Worm (Caenorhabditis elegans) whole organism, L4/young adult: ENCODE data around the gene C01G5.5.

Experiments
- W03F9.2 ChIP-seq: fragments of 150-350 bp; optimal IDR thresholded peaks from 2 replicates; lab custom pipeline; 2014; ENCODE audit warnings: missing biosample characterization, missing genetic modification characterization
- dao-5 ChIP-seq: sonication (generic microtip); optimal IDR thresholded peaks from 2 replicates; lab custom pipeline; 2016; ENCODE audit warnings: missing genotype, missing genetic modification characterization, moderate library complexity, missing compliant biosample characterization
- him-1 ChIP-seq: sonication (generic microtip); optimal IDR thresholded peaks from 2 replicates; lab custom pipeline; 2016; ENCODE audit warnings: missing genotype, missing genetic modification reagents, missing genetic modification characterization, missing compliant biosample characterization

Gene C01G5.5

ce11 chrIV:6517859-6518258, 6.6 kb upstream of the C01G5.5 start, which contains the start of gene C01G5.7:
Gene C01G5.7, plus strand, starts transcription at chrIV:6518159.
- TF ChIP-seq W03F9.2 (tag; lab: Kevin White, UChicago) (no peak), him-1 (no peak), dao-5 (tag; lab: Kevin White, UChicago) (no peak)

ce11 chrIV:6519593-6519992, 4.8 kb upstream of the C01G5.5 start, which contains the start of gene C01G5.9:
Gene C01G5.9, plus strand, starts transcription at chrIV:6519893.
- no peak for TF ChIP-seq him-1
- no peak for TF ChIP-seq dao-5 (tag; lab: Kevin White, UChicago)
- no peak for TF ChIP-seq W03F9.2 (tag; lab: Kevin White, UChicago)

- no peak for TF ChIP-seq dao-5 (tag; lab: Kevin White, UChicago)
- peak; percentile 0 for TF ChIP-seq W03F9.2 (tag; lab: Kevin White, UChicago)
- TF ChIP-seq him-1, result no peak
Observed at ce11 chrIV:6522305-6522917, 2.0 kb upstream of the C01G5.5 start, which contains the start of gene ddi-1. Gene ddi-1, plus strand, starts transcription at chrIV:6522867.

ce11 chrIV:6523773-6524172, 637 bp upstream of the C01G5.5 start:
- TF ChIP-seq dao-5 (tag; lab: Kevin White, UChicago) (no peak), W03F9.2 (tag; lab: Kevin White, UChicago) (no peak), him-1 (no peak)

ce11 chrIV:6526522-6526921, 2.1 kb downstream of the C01G5.5 start:
- no peak for TF ChIP-seq dao-5 (tag; lab: Kevin White, UChicago)
- TF ChIP-seq him-1, result no peak
- TF ChIP-seq W03F9.2 (tag; lab: Kevin White, UChicago), result no peak

ce11 chrIV:6528202-6528601, 3.8 kb downstream of the C01G5.5 start:
- TF ChIP-seq W03F9.2 (tag; lab: Kevin White, UChicago) (no peak), dao-5 (tag; lab: Kevin White, UChicago) (no peak), him-1 (no peak)

ce11 chrIV:6529832-6530231, 5.4 kb downstream of the C01G5.5 start:
- TF ChIP-seq dao-5 (tag; lab: Kevin White, UChicago) (no peak), him-1 (no peak), W03F9.2 (tag; lab: Kevin White, UChicago) (no peak)

ce11 chrIV:6531450-6531849, 7.0 kb downstream of the C01G5.5 start, which contains the start of gene C01G5.4:
Gene C01G5.4, plus strand, starts transcription at chrIV:6531750.
- no peak for TF ChIP-seq dao-5 (tag; lab: Kevin White, UChicago)
- TF ChIP-seq him-1, result no peak
- TF ChIP-seq W03F9.2 (tag; lab: Kevin White, UChicago), result no peak

ce11 chrIV:6535908-6536307, 11.5 kb downstream of the C01G5.5 start, which contains the start of gene C01G5.3:
Gene C01G5.3, plus strand, starts transcription at chrIV:6536208.
- no peak for TF ChIP-seq W03F9.2 (tag; lab: Kevin White, UChicago)
- no peak for TF ChIP-seq dao-5 (tag; lab: Kevin White, UChicago)
- TF ChIP-seq him-1, result no peak

- no peak for TF ChIP-seq him-1
- no peak for TF ChIP-seq W03F9.2 (tag; lab: Kevin White, UChicago)
- no peak for TF ChIP-seq dao-5 (tag; lab: Kevin White, UChicago)
Observed at ce11 chrIV:6541435-6541834, 17.0 kb downstream of the C01G5.5 start, which contains the start of gene C01G5.25. Gene C01G5.25, plus strand, starts transcription at chrIV:6541684.

- TF ChIP-seq W03F9.2 (tag; lab: Kevin White, UChicago), result no peak
- no peak for TF ChIP-seq dao-5 (tag; lab: Kevin White, UChicago)
- no peak for TF ChIP-seq him-1
Observed at ce11 chrIV:6542962-6543361, 18.6 kb downstream of the C01G5.5 start.

- no peak for TF ChIP-seq dao-5 (tag; lab: Kevin White, UChicago)
- TF ChIP-seq him-1, result no peak
- TF ChIP-seq W03F9.2 (tag; lab: Kevin White, UChicago), result no peak
Observed at ce11 chrIV:6547397-6547796, 23.0 kb downstream of the C01G5.5 start.

- TF ChIP-seq W03F9.2 (tag; lab: Kevin White, UChicago), result peak; percentile 30
- no peak for TF ChIP-seq dao-5 (tag; lab: Kevin White, UChicago)
- TF ChIP-seq him-1, result peak; percentile 61
Observed at ce11 chrIV:6548609-6549008, 24.2 kb downstream of the C01G5.5 start, which contains the start of gene fan-1. Gene fan-1, plus strand, starts transcription at chrIV:6548686.

- no peak for TF ChIP-seq him-1
- no peak for TF ChIP-seq dao-5 (tag; lab: Kevin White, UChicago)
- no peak for TF ChIP-seq W03F9.2 (tag; lab: Kevin White, UChicago)
Observed at ce11 chrIV:6552036-6552435, 27.6 kb downstream of the C01G5.5 start.

ce11 chrIV:6554865-6555264, 30.5 kb downstream of the C01G5.5 start:
- no peak for TF ChIP-seq dao-5 (tag; lab: Kevin White, UChicago)
- TF ChIP-seq W03F9.2 (tag; lab: Kevin White, UChicago), result no peak
- TF ChIP-seq him-1, result no peak
